Worm (Caenorhabditis elegans): ENCODE data around the gene C25E10.11.

- no peak for TF ChIP-seq ztf-23 (GFP tag; IDR thresholded peaks at IDR 0.05)
- TF ChIP-seq flt-1 (GFP tag; IDR thresholded peaks at IDR 0.05): no peak
- no peak for TF ChIP-seq tab-1 (GFP tag; IDR thresholded peaks at IDR 0.05)
- no peak for TF ChIP-seq klf-2 (GFP tag; conservative IDR thresholded peaks at IDR 0.05)
- no peak for TF ChIP-seq ztf-29 (GFP tag; IDR thresholded peaks at IDR 0.05)
Observed at ce11 chrV:9084252-9084651, 25.7 kb upstream of the C25E10.11 start.

Data from whole organism, midembryonic.